Fruit fly (Drosophila melanogaster): Measurements from ENCODE around the gene CG15465.

The CG15465 gene

DNA sequence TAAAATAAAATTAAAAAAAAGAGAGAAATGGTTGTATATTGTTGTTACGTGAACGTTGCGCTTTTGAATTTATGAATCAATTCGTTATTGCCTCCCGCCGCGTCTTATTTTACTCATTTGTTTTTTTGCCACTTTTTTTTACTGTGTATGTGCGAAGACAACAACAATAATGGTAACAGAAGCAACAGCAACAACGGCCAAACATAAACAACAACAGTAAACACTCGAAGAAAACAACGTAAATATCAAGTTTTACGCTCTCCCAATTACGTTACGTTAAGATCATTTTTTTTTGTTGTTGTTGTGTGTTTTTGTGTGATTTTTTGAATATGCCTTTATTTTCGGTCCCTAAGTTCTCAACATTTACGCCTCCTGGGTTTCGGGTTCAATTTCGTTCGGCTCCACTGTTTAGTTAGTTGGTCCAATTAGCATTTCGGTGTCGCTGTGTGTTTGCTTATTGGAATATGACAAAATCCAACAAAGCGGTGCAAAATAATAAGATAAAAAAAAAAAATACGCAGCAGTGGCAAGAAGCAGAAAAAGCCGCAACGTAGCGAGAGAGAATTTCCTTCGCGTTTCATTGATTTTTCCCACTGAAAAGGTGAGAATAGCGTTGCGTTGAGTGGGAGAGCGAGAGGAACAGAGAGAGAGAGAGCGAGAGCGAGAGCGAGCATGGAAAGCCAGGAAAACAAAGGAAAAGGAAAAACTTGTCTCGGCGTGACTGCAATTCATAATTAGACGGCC lies 577 bp downstream of the CG15465 start (continued):
- TF ChIP-seq HHEX (GFP tag; optimal IDR thresholded peaks at IDR 0.05) (peak; percentile 31), Hsf (GFP tag; optimal IDR thresholded peaks at IDR 0.05) (no peak), crc (GFP tag; optimal IDR thresholded peaks at IDR 0.05) (peak; percentile 14), Dref (GFP tag; IDR thresholded peaks at IDR 0.05) (no peak), Abd-B (GFP tag; optimal IDR thresholded peaks at IDR 0.05) (peak; percentile 22), jigr1 (GFP tag; IDR thresholded peaks at IDR 0.05) (no peak), CG6854 (GFP tag; optimal IDR thresholded peaks at IDR 0.05) (no peak), CG11696 (GFP tag; IDR thresholded peaks at IDR 0.05) (no peak), dmrt99B (tag; optimal IDR thresholded peaks at IDR 0.05) (peak; percentile 57), dati (GFP tag; IDR thresholded peaks at IDR 0.05) (no peak), ase (GFP tag; IDR thresholded peaks at IDR 0.05) (no peak), CG43689 (GFP tag; IDR thresholded peaks at IDR 0.05) (no peak), stc (GFP tag; IDR thresholded peaks at IDR 0.05) (no peak), abd-A (tag; optimal IDR thresholded peaks at IDR 0.05) (no peak), pan (optimal IDR thresholded peaks at IDR 0.05) (no peak), pan (GFP tag; optimal IDR thresholded peaks at IDR 0.05 in 1 of 2, IDR thresholded peaks at IDR 0.05 in 1 of 2) (no peak), CG6813 (GFP tag; optimal IDR thresholded peaks at IDR 0.05) (no peak), bigmax (GFP tag; optimal IDR thresholded peaks at IDR 0.05) (no peak), CG4730 (GFP tag; IDR thresholded peaks at IDR 0.05) (peak; percentile 35; the same call in 1 of the 2 replicates), gt (GFP tag; IDR thresholded peaks at IDR 0.05) (no peak), Pdp1 (GFP tag; optimal IDR thresholded peaks at IDR 0.05) (no peak), CG17568 (GFP tag; optimal IDR thresholded peaks at IDR 0.05) (no peak), nerfin-2 (GFP tag; IDR thresholded peaks at IDR 0.05; ENCODE audit: partially characterized antibody) (no peak), yki (optimal IDR thresholded peaks at IDR 0.05) (peak; percentile 93), CG17361 (GFP tag; IDR thresholded peaks at IDR 0.05) (peak; percentile 64; the same call in 2 of the 3 replicates), mam (GFP tag; optimal IDR thresholded peaks at IDR 0.05) (no peak), CG12236 (GFP tag; optimal IDR thresholded peaks at IDR 0.05) (no peak), Scr (GFP tag; IDR thresholded peaks at IDR 0.05; ENCODE audit: partially characterized antibody) (no peak), zfh1 (GFP tag; IDR thresholded peaks at IDR 0.05) (no peak), trh (GFP tag; optimal IDR thresholded peaks at IDR 0.05) (no peak), CG3847 (GFP tag; IDR thresholded peaks at IDR 0.05) (no peak), Side (GFP tag; optimal IDR thresholded peaks at IDR 0.05) (no peak), CG1024 (GFP tag; IDR thresholded peaks at IDR 0.05) (no peak), CG15073 (GFP tag; optimal IDR thresholded peaks at IDR 0.05) (no peak), CG4404 (GFP tag; IDR thresholded peaks at IDR 0.05) (no peak), CG12299 (tag; optimal IDR thresholded peaks at IDR 0.05) (no peak), zf30C (GFP tag; optimal IDR thresholded peaks at IDR 0.05) (peak; percentile 70), caup (GFP tag; optimal IDR thresholded peaks at IDR 0.05; ENCODE audit: severe bottlenecking) (peak; percentile 26), Dll (GFP tag; IDR thresholded peaks at IDR 0.05; ENCODE audit: partially characterized antibody) (no peak), vfl (GFP tag; optimal IDR thresholded peaks at IDR 0.05) (no peak), nmo (GFP tag; optimal IDR thresholded peaks at IDR 0.05) (peak; percentile 34), CG31365 (tag; optimal IDR thresholded peaks at IDR 0.05) (peak; percentile 17), CG18619 (GFP tag; optimal IDR thresholded peaks at IDR 0.05) (peak; percentile 41), twi (tag; optimal IDR thresholded peaks at IDR 0.05) (no peak), CG1832 (GFP tag; optimal IDR thresholded peaks at IDR 0.05) (peak; percentile 68), CG32532 (GFP tag; IDR thresholded peaks at IDR 0.05) (no peak), scrt (GFP tag; optimal IDR thresholded peaks at IDR 0.05) (peak; percentile 17), CG10431 (GFP tag; optimal IDR thresholded peaks at IDR 0.05) (no peak), dan (GFP tag; IDR thresholded peaks at IDR 0.05) (no peak), CG18476 (GFP tag; optimal IDR thresholded peaks at IDR 0.05) (peak; percentile 25), CG14014 (GFP tag; IDR thresholded peaks at IDR 0.05) (no peak)
